Worm (Caenorhabditis elegans): ENCODE data around the gene H25K10.2.

The H25K10.2 gene

DNA sequence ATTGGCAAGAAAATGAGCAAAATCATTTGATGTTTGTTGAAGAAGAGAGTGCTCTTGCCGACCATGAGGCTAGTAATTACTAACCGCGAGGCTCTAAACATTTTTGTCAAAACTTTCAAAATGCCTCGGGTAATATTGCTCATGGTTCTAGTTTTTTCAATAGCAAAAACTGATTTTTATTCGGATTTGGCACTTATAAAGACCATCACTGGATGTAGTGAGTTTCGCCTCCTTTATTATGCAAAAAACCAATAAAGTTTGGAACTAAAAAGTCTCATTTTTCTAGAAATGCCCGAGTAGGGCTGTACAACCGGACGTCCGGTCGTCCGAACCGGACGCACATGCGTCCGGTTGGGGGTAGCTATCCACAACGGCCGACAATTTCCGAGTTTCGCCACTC, 22.2 kb upstream of the H25K10.2 start, which contains the start of the genes hpa-1 and irld-39:
hpa-1 (minus strand) TSS at position 101 of the 400 bp plus-strand sequence.
irld-39 (plus strand) TSS at position 121 of the 400 bp plus-strand sequence.
- TF ChIP-seq ama-1 (optimal IDR thresholded peaks at IDR 0.05), result no peak
- TF ChIP-seq lsy-12 (tag; optimal IDR thresholded peaks at IDR 0.05), result no peak
- no peak for TF ChIP-seq sea-2 (GFP tag; optimal IDR thresholded peaks at IDR 0.05)
- no peak for TF ChIP-seq tbx-2 (tag; optimal IDR thresholded peaks at IDR 0.05)
- no peak for TF ChIP-seq ceh-16 (tag; optimal IDR thresholded peaks at IDR 0.05)
- no peak for TF ChIP-seq eor-1 (tag; optimal IDR thresholded peaks at IDR 0.05)

DNA sequence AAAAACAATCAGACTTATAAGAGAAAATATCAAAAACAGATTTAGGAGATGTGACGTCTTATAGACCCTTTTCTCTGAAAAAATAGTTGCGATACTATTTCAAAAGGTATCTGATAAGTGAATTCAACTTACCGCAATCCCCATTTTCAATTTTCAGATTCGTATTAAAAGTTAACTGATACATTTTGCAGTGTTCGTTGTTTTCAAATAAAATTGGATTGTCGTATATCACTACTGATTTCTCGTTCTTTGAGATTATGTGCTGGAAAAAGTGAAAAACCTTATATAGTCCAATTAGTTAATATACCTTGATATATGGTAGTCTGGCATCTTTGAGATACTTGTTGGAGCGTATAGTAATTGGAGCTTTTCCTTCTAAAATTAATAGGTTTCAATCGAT, 19.7 kb upstream of the H25K10.2 start:
- TF ChIP-seq nhr-11 (tag; optimal IDR thresholded peaks at IDR 0.05) (no peak), egl-5 (tag; optimal IDR thresholded peaks at IDR 0.05) (no peak), zag-1 (tag; optimal IDR thresholded peaks at IDR 0.05) (no peak), tbx-2 (tag; optimal IDR thresholded peaks at IDR 0.05) (no peak), pqm-1 (tag; optimal IDR thresholded peaks at IDR 0.05) (no peak), snpc-4 (tag; optimal IDR thresholded peaks at IDR 0.05) (no peak), eor-1 (tag; optimal IDR thresholded peaks at IDR 0.05) (no peak), ztf-11 (tag; optimal IDR thresholded peaks at IDR 0.05) (no peak), jun-1 (tag; optimal IDR thresholded peaks at IDR 0.05) (no peak), daf-12 (tag; optimal IDR thresholded peaks at IDR 0.05) (no peak), elt-1 (tag; optimal IDR thresholded peaks at IDR 0.05) (no peak), nhr-76 (tag; optimal IDR thresholded peaks at IDR 0.05) (no peak), ama-1 (optimal IDR thresholded peaks at IDR 0.05) (no peak), nhr-67 (tag; optimal IDR thresholded peaks at IDR 0.05) (no peak), aly-2 (tag; optimal IDR thresholded peaks at IDR 0.05) (no peak), nhr-12 (tag; optimal IDR thresholded peaks at IDR 0.05) (no peak), skn-1 (tag; optimal IDR thresholded peaks at IDR 0.05) (no peak), lin-15B (tag; optimal IDR thresholded peaks at IDR 0.05) (no peak), ceh-28 (tag; optimal IDR thresholded peaks at IDR 0.05) (no peak)

DNA sequence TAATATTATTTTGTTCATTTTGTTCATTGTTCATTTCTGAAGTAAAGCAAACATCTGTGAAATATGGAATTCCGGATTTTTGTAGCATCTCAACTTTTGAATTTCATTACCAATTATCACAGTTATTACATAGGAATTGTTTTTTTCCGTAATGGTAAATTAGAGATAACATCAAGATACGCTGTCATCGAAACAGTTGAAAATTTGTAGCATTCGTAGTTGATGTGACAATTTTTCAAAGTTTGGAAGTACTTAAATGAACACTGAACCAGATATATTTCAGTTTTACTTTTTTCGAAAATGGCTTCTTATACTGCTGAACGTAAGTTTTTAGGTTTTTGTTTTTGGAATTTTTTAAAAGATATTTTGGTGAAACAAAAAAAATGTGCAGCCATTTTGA, 14.9 kb upstream of the H25K10.2 start, which contains the start of gene H25K10.4:
H25K10.4 (plus strand) TSS at position 301 of the 400 bp plus-strand sequence.
- TF ChIP-seq tbx-2 (tag; optimal IDR thresholded peaks at IDR 0.05) (no peak), ztf-11 (tag; optimal IDR thresholded peaks at IDR 0.05) (no peak), fos-1 (tag; optimal IDR thresholded peaks at IDR 0.05) (no peak)

DNA sequence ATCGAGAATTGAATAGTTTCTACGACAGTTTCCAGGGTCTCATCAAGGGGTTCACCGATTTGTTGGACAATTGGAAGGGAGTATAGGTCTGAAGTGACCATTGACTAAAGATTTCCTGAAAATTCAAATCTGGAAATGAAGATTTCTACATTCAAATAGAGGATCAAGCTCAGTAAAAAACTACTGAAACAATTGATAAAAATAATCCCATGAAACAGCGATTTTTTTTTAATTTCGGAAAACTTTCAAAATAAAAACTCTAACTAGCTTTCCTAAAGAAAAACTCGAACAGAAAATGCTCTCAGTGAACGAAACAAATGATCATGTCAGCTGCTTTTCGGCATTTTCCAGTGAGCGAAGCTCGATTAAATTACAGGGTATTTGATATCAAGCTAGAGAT, 10.7 kb upstream of the H25K10.2 start, which contains the start of gene srv-11:
srv-11 (minus strand) TSS at position 101 of the 400 bp plus-strand sequence.
- no peak for TF ChIP-seq ceh-16 (tag; optimal IDR thresholded peaks at IDR 0.05)
- no peak for TF ChIP-seq mdl-1 (tag; optimal IDR thresholded peaks at IDR 0.05)
- no peak for TF ChIP-seq ZK546.5 (tag; optimal IDR thresholded peaks at IDR 0.05)
- no peak for TF ChIP-seq R02D3.7 (tag; optimal IDR thresholded peaks at IDR 0.05)
- TF ChIP-seq fkh-10 (GFP tag; optimal IDR thresholded peaks at IDR 0.05), result no peak
- no peak for TF ChIP-seq nhr-43 (tag; optimal IDR thresholded peaks at IDR 0.05; ENCODE audit: poor library complexity, severe bottlenecking)
- no peak for TF ChIP-seq egl-27 (tag; optimal IDR thresholded peaks at IDR 0.05)

DNA sequence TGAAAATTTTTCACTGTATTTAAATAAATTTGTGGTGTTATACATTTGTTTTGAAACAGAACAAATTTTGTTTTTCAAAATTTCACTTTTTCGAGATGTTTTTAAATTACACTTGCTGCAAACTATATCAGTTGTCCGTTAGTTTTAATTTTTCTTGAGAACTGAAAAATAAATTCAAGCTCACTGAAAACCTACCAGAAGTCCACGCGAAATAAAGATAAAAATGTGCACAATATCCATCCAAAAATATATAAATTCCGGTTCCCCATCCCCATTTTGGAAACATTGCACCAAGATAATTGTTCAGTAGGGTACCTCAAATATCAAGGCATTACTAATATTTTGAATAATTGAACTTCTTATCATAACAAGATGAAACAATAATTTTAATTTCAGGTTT, 9.9 kb upstream of the H25K10.2 start:
- TF ChIP-seq unc-39 (tag; optimal IDR thresholded peaks at IDR 0.05), result no peak
- TF ChIP-seq nhr-25 (tag; optimal IDR thresholded peaks at IDR 0.05), result no peak
- TF ChIP-seq elt-2 (tag; optimal IDR thresholded peaks at IDR 0.05), result no peak
- TF ChIP-seq zag-1 (tag; optimal IDR thresholded peaks at IDR 0.05), result no peak
- TF ChIP-seq jun-1 (tag; optimal IDR thresholded peaks at IDR 0.05), result no peak
- no peak for TF ChIP-seq ztf-11 (tag; optimal IDR thresholded peaks at IDR 0.05)
- no peak for TF ChIP-seq nhr-12 (tag; optimal IDR thresholded peaks at IDR 0.05)
- TF ChIP-seq ceh-16 (tag; optimal IDR thresholded peaks at IDR 0.05), result no peak
- TF ChIP-seq R02D3.7 (tag; optimal IDR thresholded peaks at IDR 0.05), result no peak
- TF ChIP-seq hmg-11 (tag; optimal IDR thresholded peaks at IDR 0.05), result no peak
- no peak for TF ChIP-seq snpc-4 (tag; optimal IDR thresholded peaks at IDR 0.05)
- no peak for TF ChIP-seq skn-1 (tag; optimal IDR thresholded peaks at IDR 0.05)
- TF ChIP-seq nhr-77 (tag; optimal IDR thresholded peaks at IDR 0.05), result no peak

DNA sequence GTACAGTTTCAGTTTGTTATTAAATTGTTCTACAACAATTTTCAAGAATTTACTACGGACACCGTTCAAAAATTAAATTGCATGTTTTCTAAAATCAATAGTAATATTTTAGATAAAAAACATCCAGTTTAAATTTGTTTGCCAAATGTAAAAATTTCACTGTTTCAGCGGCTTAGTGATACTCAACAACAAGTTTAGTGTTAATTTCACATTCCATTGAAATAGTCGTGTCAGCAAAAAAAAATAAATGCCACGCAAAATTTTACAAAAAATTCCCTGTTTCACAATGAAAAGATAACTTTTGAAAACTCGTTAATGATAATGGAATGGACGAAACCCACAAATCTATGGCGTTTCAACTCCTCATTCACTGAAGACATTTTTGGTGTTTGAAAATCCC, 5.4 kb upstream of the H25K10.2 start:
- TF ChIP-seq zag-1 (tag; optimal IDR thresholded peaks at IDR 0.05), result no peak
- TF ChIP-seq elt-3 (tag; optimal IDR thresholded peaks at IDR 0.05), result no peak
- no peak for TF ChIP-seq pqm-1 (tag; optimal IDR thresholded peaks at IDR 0.05)
- TF ChIP-seq ama-1 (optimal IDR thresholded peaks at IDR 0.05), result no peak
- no peak for TF ChIP-seq mdl-1 (tag; optimal IDR thresholded peaks at IDR 0.05)
- TF ChIP-seq nhr-76 (tag; optimal IDR thresholded peaks at IDR 0.05), result no peak
- TF ChIP-seq nhr-25 (tag; optimal IDR thresholded peaks at IDR 0.05), result no peak
- no peak for TF ChIP-seq jun-1 (tag; optimal IDR thresholded peaks at IDR 0.05)
- TF ChIP-seq lin-39 (tag; optimal IDR thresholded peaks at IDR 0.05), result no peak
- TF ChIP-seq nhr-77 (tag; optimal IDR thresholded peaks at IDR 0.05), result no peak
- TF ChIP-seq snpc-4 (tag; optimal IDR thresholded peaks at IDR 0.05), result no peak
